Worm (Caenorhabditis elegans) whole organism, mixed stage, embryonic: ENCODE results near the gene nspb-8.

ENCODE experiments used
- ceh-39 ChIP-seq: fragments of 150-350 bp; optimal IDR thresholded peaks from 2 replicates; lab custom pipeline; 2014; ENCODE audit warnings: missing biosample characterization, missing genetic modification characterization
- lin-13 ChIP-seq: fragments of 150-350 bp; optimal IDR thresholded peaks from 2 replicates; lab custom pipeline; 2014; ENCODE audit warnings: missing biosample characterization, missing genetic modification characterization
- nhr-237 ChIP-seq: fragments of 150-350 bp; optimal IDR thresholded peaks from 2 replicates; lab custom pipeline; 2014; ENCODE audit warnings: missing biosample characterization, missing genetic modification characterization
- pha-4 ChIP-seq: fragments of 150-350 bp; optimal IDR thresholded peaks from 2 replicates; lab custom pipeline; 2018; ENCODE audit warnings: missing biosample characterization, missing genetic modification reagents, missing genetic modification characterization
- sptf-1 ChIP-seq: sonication (generic microtip); optimal IDR thresholded peaks from 2 replicates; lab custom pipeline; 2017; ENCODE audit warnings: mild to moderate bottlenecking, missing genetic modification characterization, moderate library complexity, missing compliant biosample characterization
- unc-39 ChIP-seq: fragments of 150-350 bp; optimal IDR thresholded peaks from 2 replicates; lab custom pipeline; 2014; ENCODE audit warnings: missing biosample characterization, missing genetic modification characterization

DNA sequence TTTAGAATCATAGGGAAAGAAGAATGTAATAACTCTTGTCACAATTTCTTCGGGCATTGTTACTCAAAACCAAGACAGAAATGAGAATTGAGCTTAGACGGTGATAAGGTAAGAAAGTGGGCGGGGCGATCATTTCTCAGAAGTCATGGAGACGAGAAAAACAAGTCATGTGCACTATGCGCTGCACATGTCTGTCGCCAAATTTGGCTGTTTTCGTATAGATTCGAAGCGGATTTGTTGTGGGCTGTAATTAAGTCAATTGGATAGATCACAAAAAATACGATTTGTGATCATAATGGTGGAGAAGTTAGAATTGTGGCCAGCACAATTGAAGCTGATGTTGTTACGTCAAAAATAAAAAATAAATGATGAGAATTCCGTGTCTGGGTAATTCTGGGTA, 11.2 kb upstream of the nspb-8 start, which contains the start of gene C01G12.7:
- no peak for TF ChIP-seq pha-4 (tag; lab: Kevin White, UChicago)
- no peak for TF ChIP-seq nhr-237 (tag; lab: Kevin White, UChicago)
- no peak for TF ChIP-seq ceh-39 (tag; lab: Kevin White, UChicago)
- TF ChIP-seq lin-13 (tag; lab: Kevin White, UChicago), result no peak
- no peak for TF ChIP-seq sptf-1 (tag; lab: Kevin White, UChicago)
- TF ChIP-seq unc-39, result no peak
